Fruit fly (Drosophila melanogaster) whole organism, adult: ENCODE results near the gene CG32271.

ENCODE experiments used
- CG12768 ChIP-seq: fragments of 200-800 bp; sonication (Bioruptor generic); optimal IDR thresholded peaks from 2 replicates; lab custom pipeline; 2017; ENCODE audit warnings: missing biosample characterization, missing genetic modification characterization, mild to moderate bottlenecking, moderate library complexity, missing genetic modification reagents
- CG33017 ChIP-seq: fragments of 200-800 bp; sonication (Bioruptor generic); optimal IDR thresholded peaks from 2 replicates; lab custom pipeline; 2018; ENCODE audit warnings: missing biosample characterization, mild to moderate bottlenecking, missing genetic modification characterization, moderate library complexity
- CG5204 ChIP-seq: fragments of 200-800 bp; sonication (Bioruptor generic); optimal IDR thresholded peaks from 2 replicates; lab custom pipeline; 2016; ENCODE audit warnings: missing biosample characterization, missing genetic modification characterization
- kay ChIP-seq: fragments of 200-800 bp; sonication (Bioruptor generic); peaks from one replicate; lab custom pipeline; 2016; ENCODE audit warnings: missing biosample characterization, missing genetic modification characterization, borderline replicate concordance
- pad ChIP-seq: fragments of 200-800 bp; sonication (Bioruptor generic); optimal IDR thresholded peaks from 3 replicates; lab custom pipeline; 2017; ENCODE audit warnings: missing biosample characterization, missing genetic modification characterization, mild to moderate bottlenecking, moderate library complexity, missing genetic modification reagents
- tj ChIP-seq: fragments of 200-800 bp; sonication (Bioruptor generic); optimal IDR thresholded peaks from 3 replicates; lab custom pipeline; 2017; ENCODE audit warnings: missing biosample characterization, mild to moderate bottlenecking, missing genetic modification characterization, moderate library complexity

dm6 chr3L:3244244-3245144 lies 41.5 kb upstream of the CG32271 start, which contains the start of gene CG12078:
- no peak for TF ChIP-seq CG12768
- no peak for TF ChIP-seq CG33017 (tag; lab: Kevin White, UChicago)
- TF ChIP-seq CG5204 (GFP tag; lab: Kevin White, UChicago) = no peak
- TF ChIP-seq pad (GFP tag; lab: Kevin White, UChicago) = no peak
- TF ChIP-seq tj (GFP tag; lab: Kevin White, UChicago) = no peak
- TF ChIP-seq kay (GFP tag; lab: Kevin White, UChicago) = no peak
